Worm (Caenorhabditis elegans) whole organism, L3 larva: ENCODE measurements around the gene sra-33.

Experiments
- aly-2 ChIP-seq: fragments of 150-350 bp; optimal IDR thresholded peaks from 2 replicates; lab custom pipeline; 2014; ENCODE audit warnings: missing biosample characterization, missing genetic modification characterization
- ceh-16 ChIP-seq: sonication (generic microtip); optimal IDR thresholded peaks from 2 replicates; lab custom pipeline; 2017; ENCODE audit warnings: missing biosample characterization, missing genetic modification characterization
- ceh-28 ChIP-seq: fragments of 150-350 bp; optimal IDR thresholded peaks from 2 replicates; lab custom pipeline; 2014; ENCODE audit warnings: missing biosample characterization, missing genetic modification reagents, missing genetic modification characterization
- ceh-82 ChIP-seq: fragments of 150-350 bp; optimal IDR thresholded peaks from 2 replicates; lab custom pipeline; 2014; ENCODE audit warnings: missing biosample characterization, missing genetic modification characterization
- daf-12 ChIP-seq: fragments of 150-350 bp; optimal IDR thresholded peaks from 2 replicates; lab custom pipeline; 2014; ENCODE audit warnings: missing biosample characterization, missing genetic modification reagents, missing genetic modification characterization
- egl-27 ChIP-seq: sonication (generic microtip); optimal IDR thresholded peaks from 4 replicates; lab custom pipeline; 2017; ENCODE audit warnings: missing biosample characterization, missing genetic modification reagents, missing genetic modification characterization
- egl-5 ChIP-seq: fragments of 150-350 bp; optimal IDR thresholded peaks from 2 replicates; lab custom pipeline; 2017; ENCODE audit warnings: missing biosample characterization, missing genetic modification reagents, missing genetic modification characterization, inconsistent platforms
- elt-1 ChIP-seq: fragments of 150-350 bp; optimal IDR thresholded peaks from 2 replicates; lab custom pipeline; 2014; ENCODE audit warnings: missing biosample characterization, missing genetic modification characterization
- elt-2 ChIP-seq: sonication (generic microtip); optimal IDR thresholded peaks from 2 replicates; lab custom pipeline; 2016; ENCODE audit warnings: missing genetic modification reagents, mild to moderate bottlenecking, missing genetic modification characterization, missing compliant biosample characterization
- elt-3 ChIP-seq, 3 experiments: fragments of 150-350 bp in 1 of 3; sonication (generic microtip) in 2 of 3; optimal IDR thresholded peaks; 2 replicates in 2 of 3; 4 replicates in 1 of 3; lab custom pipeline; 2014 to 2017; ENCODE audit warnings: missing biosample characterization in 3 of 3, missing genetic modification characterization in 3 of 3
- eor-1 ChIP-seq, 2 experiments: fragments of 150-350 bp; optimal IDR thresholded peaks; 2 replicates each; lab custom pipeline; 2014 to 2018; ENCODE audit warnings: missing biosample characterization in 2 of 2, missing genetic modification characterization in 2 of 2
- fkh-10 ChIP-seq: sonication (generic microtip); optimal IDR thresholded peaks from 2 replicates; lab custom pipeline; 2017; ENCODE audit warnings: missing biosample characterization, missing genetic modification reagents, missing genetic modification characterization
- fkh-2 ChIP-seq: fragments of 150-350 bp; optimal IDR thresholded peaks from 2 replicates; lab custom pipeline; 2014; ENCODE audit warnings: missing biosample characterization, missing genetic modification reagents, missing genetic modification characterization
- fos-1 ChIP-seq: fragments of 150-350 bp; optimal IDR thresholded peaks from 2 replicates; lab custom pipeline; 2014; ENCODE audit warnings: missing biosample characterization, missing genetic modification characterization
- jun-1 ChIP-seq: fragments of 150-350 bp; optimal IDR thresholded peaks from 2 replicates; lab custom pipeline; 2014; ENCODE audit warnings: missing biosample characterization, missing genetic modification reagents, missing genetic modification characterization
- lin-15B ChIP-seq: fragments of 150-350 bp; optimal IDR thresholded peaks from 2 replicates; lab custom pipeline; 2014; ENCODE audit warnings: missing biosample characterization, missing genetic modification characterization
- lin-39 ChIP-seq: fragments of 150-350 bp; optimal IDR thresholded peaks from 2 replicates; lab custom pipeline; 2018; ENCODE audit warnings: missing biosample characterization, missing genetic modification reagents, missing genetic modification characterization
- mdl-1 ChIP-seq: fragments of 150-350 bp; optimal IDR thresholded peaks from 2 replicates; lab custom pipeline; 2014; ENCODE audit warnings: missing biosample characterization, missing genetic modification characterization
- mml-1 ChIP-seq: fragments of 150-350 bp; sonication (generic microtip); optimal IDR thresholded peaks from 3 replicates; lab custom pipeline; 2014; ENCODE audit warnings: missing biosample characterization, missing genetic modification characterization
- nfya-1 ChIP-seq: sonication (generic microtip); optimal IDR thresholded peaks from 2 replicates; lab custom pipeline; 2017; ENCODE audit warnings: missing genetic modification characterization, mild to moderate bottlenecking, missing compliant biosample characterization, antibody characterized with exemption, moderate library complexity; ENCODE audit not compliant: insufficient read depth
- nhr-11 ChIP-seq: fragments of 150-350 bp; optimal IDR thresholded peaks from 2 replicates; lab custom pipeline; 2014; ENCODE audit warnings: missing biosample characterization, missing genetic modification characterization
- nhr-12 ChIP-seq: fragments of 150-350 bp; optimal IDR thresholded peaks from 2 replicates; lab custom pipeline; 2014; ENCODE audit warnings: missing biosample characterization, missing genetic modification characterization
- nhr-23 ChIP-seq: fragments of 150-350 bp; optimal IDR thresholded peaks from 2 replicates; lab custom pipeline; 2014; ENCODE audit warnings: missing biosample characterization, missing genetic modification reagents, missing genetic modification characterization
- nhr-237 ChIP-seq: fragments of 150-350 bp; optimal IDR thresholded peaks from 2 replicates; lab custom pipeline; 2014; ENCODE audit warnings: missing biosample characterization, missing genetic modification characterization
- nhr-25 ChIP-seq: sonication (generic microtip); optimal IDR thresholded peaks from 2 replicates; lab custom pipeline; 2017; ENCODE audit warnings: missing biosample characterization, missing genetic modification characterization
- nhr-28 ChIP-seq: fragments of 150-350 bp; optimal IDR thresholded peaks from 2 replicates; lab custom pipeline; 2014; ENCODE audit warnings: missing biosample characterization, missing genetic modification characterization
- nhr-43 ChIP-seq: sonication (generic microtip); optimal IDR thresholded peaks from 2 replicates; lab custom pipeline; 2016; ENCODE audit warnings: mild to moderate bottlenecking, missing genetic modification characterization, missing compliant biosample characterization; ENCODE audit not compliant: poor library complexity, severe bottlenecking
- nhr-67 ChIP-seq: fragments of 150-350 bp; optimal IDR thresholded peaks from 2 replicates; lab custom pipeline; 2014; ENCODE audit warnings: missing biosample characterization, missing genetic modification characterization
- nhr-76 ChIP-seq: fragments of 150-350 bp; sonication (generic microtip); optimal IDR thresholded peaks from 5 replicates; lab custom pipeline; 2014; ENCODE audit warnings: missing biosample characterization, missing genetic modification characterization
- nhr-77 ChIP-seq: fragments of 150-350 bp; optimal IDR thresholded peaks from 2 replicates; lab custom pipeline; 2014; ENCODE audit warnings: missing biosample characterization, missing genetic modification characterization
- pha-4 ChIP-seq: fragments of 150-350 bp; optimal IDR thresholded peaks from 2 replicates; lab custom pipeline; 2014; ENCODE audit warnings: missing biosample characterization, missing genetic modification reagents, missing genetic modification characterization
- sea-2 ChIP-seq: fragments of 150-350 bp; sonication (generic microtip); optimal IDR thresholded peaks from 4 replicates; lab custom pipeline; 2014; ENCODE audit warnings: missing biosample characterization, missing genetic modification reagents, missing genetic modification characterization
- skn-1 ChIP-seq: fragments of 150-350 bp; optimal IDR thresholded peaks from 2 replicates; lab custom pipeline; 2014; ENCODE audit warnings: missing biosample characterization, missing genetic modification characterization
- snpc-4 ChIP-seq: fragments of 150-350 bp; optimal IDR thresholded peaks from 2 replicates; lab custom pipeline; 2014; ENCODE audit warnings: missing biosample characterization, missing genetic modification characterization
- tbx-2 ChIP-seq: sonication (generic microtip); optimal IDR thresholded peaks from 2 replicates; lab custom pipeline; 2016; ENCODE audit warnings: mild to moderate bottlenecking, missing genetic modification characterization, missing compliant biosample characterization
- unc-39 ChIP-seq: sonication (generic microtip); optimal IDR thresholded peaks from 4 replicates; lab custom pipeline; 2017; ENCODE audit warnings: missing biosample characterization, missing genetic modification characterization
- zag-1 ChIP-seq: fragments of 150-350 bp; optimal IDR thresholded peaks from 2 replicates; lab custom pipeline; 2014; ENCODE audit warnings: missing biosample characterization, missing genetic modification characterization
- ztf-11 ChIP-seq: fragments of 150-350 bp; optimal IDR thresholded peaks from 2 replicates; lab custom pipeline; 2014; ENCODE audit warnings: missing biosample characterization, missing genetic modification characterization
- ztf-4 ChIP-seq: fragments of 150-350 bp; optimal IDR thresholded peaks from 2 replicates; lab custom pipeline; 2014; ENCODE audit warnings: missing biosample characterization, missing genetic modification characterization

Gene sra-33

DNA sequence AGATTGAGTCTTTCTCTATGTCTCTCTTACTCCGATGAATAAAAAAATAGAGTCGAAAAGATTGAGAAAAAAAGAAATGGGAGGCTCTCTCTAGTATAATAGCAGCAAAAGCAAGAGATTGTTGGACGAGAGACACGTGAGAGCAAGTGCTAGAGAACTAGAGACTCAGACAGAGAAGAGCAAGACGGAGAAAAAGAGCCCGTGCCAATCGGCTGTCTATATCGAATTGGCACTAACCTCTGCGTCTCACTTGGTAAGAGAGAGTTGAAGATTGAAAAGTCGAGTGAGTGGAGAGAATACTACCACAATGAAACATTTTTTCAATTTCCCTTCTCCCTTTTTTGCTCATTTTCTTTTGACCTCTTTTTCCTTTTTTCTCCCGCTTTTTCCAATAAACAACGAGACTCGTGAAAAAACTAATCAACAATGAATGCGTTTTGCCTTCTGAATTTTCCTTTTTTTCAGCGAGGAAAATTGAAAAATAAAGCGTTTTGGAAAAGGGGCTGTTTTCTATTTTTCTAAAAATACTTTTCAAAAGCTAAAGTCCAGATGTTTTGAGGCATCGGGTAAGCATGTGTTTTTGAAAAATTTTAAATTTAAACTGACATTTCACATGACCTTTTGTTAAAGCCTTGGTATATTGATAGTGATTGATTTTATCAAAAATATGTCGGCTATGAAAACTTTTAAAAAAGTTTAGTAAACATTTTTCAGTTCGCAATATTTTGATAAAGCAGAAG, 30.3 kb downstream of the sra-33 start (continued):
- TF ChIP-seq ztf-11 (tag; lab: Kevin White, UChicago) (no peak), egl-27 (no peak)

DNA sequence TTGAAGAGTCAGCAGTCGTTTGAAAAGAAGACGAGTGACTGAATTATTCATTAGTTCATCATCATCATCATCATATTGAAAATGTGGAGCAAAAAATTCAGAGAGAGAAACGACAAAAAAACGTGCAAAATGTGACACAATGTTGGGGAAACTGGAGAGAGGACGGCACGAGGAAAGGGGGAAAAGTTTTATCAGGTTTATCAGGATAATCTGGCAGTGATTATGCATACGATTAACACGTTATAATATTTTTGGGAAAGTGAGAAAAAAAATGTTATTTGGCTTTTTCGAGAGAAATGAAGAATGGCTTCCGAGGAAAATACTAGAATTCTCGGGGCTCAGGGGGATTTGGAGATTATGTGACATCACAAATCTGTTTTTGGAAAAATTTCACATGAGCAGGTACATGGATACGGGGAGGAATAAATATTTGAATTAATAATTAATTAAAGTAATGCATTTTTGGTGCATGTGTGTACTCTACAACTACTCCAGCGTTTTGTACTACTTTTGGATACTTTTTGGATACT, 31.9 kb downstream of the sra-33 start, which contains the start of gene camt-1:
camt-1 (minus strand) TSS at position 51 of the 530 bp plus-strand sequence.
- TF ChIP-seq daf-12 (tag; lab: Kevin White, UChicago) (no peak), unc-39 (tag; lab: Kevin White, UChicago) (no peak), nhr-28 (tag; lab: Kevin White, UChicago) (no peak), ceh-82 (tag; lab: Kevin White, UChicago) (no peak), fkh-10 (GFP tag; lab: Kevin White, UChicago) (no peak), fos-1 (tag; lab: Kevin White, UChicago) (no peak)
- TF ChIP-seq, all 47 proteins: peak for 0

DNA sequence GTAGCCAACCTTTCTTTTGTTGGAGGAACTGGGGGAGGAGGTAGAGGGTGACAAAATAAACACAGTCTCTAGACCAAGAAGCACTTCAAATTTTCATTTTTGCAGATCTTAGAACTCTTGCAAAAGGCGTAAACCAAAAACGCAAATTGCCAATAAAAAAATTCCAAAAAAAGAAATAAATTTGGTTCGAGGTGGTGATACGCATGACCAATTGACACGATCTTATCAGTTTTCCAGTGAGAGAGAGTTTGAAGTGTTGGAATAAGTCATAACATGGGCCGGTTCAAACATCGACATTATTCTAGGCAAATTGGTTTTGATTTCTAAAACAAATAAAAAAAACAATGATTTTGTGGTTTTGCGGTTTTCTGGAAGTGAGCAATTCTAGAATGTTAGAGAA, 41.2 kb downstream of the sra-33 start:
- TF ChIP-seq elt-2 (tag; lab: Kevin White, UChicago) (peak; percentile 59), nhr-25 (tag; lab: Kevin White, UChicago) (no peak), skn-1 (tag; lab: Kevin White, UChicago) (no peak), mdl-1 (no peak), nhr-23 (no peak)

DNA sequence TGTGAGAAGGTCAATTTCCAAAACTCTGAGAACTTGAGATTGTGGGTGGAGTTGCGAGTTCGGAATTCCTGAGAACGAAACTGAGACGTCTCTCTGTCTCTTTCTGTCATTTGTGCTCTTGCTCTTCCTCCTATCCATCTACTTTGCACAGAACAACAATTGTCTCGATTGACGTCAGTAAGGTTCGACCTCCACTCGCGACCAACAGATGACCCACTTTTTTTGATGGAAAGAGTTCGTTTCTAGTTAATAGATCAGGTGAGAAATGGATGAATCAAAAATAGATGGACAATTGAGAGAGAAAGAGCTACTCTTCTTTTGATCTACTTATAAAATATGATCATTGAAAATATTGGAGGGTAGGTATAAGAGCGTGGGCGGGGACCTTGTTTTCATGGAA, 42.5 kb downstream of the sra-33 start:
- TF ChIP-seq elt-2 (tag; lab: Kevin White, UChicago), result no peak
- no peak for TF ChIP-seq elt-3 (tag; optimal IDR thresholded peaks at IDR 0.05; lab: Kevin White, UChicago)
- TF ChIP-seq egl-27, result no peak
- TF ChIP-seq ceh-82 (tag; lab: Kevin White, UChicago), result no peak
- no peak for TF ChIP-seq nhr-12 (tag; lab: Kevin White, UChicago)
- peak; percentile 19 for TF ChIP-seq nfya-1 (tag; lab: Kevin White, UChicago)
- no peak for TF ChIP-seq nhr-11 (tag; lab: Kevin White, UChicago)
- no peak for TF ChIP-seq fkh-10 (GFP tag; lab: Kevin White, UChicago)
- peak; percentile 31 for TF ChIP-seq lin-39
- no peak for TF ChIP-seq nhr-237 (tag; lab: Kevin White, UChicago)
- no peak for TF ChIP-seq tbx-2 (tag; lab: Kevin White, UChicago)
- no peak for TF ChIP-seq nhr-25 (tag; lab: Kevin White, UChicago)
- TF ChIP-seq jun-1 (tag; lab: Kevin White, UChicago), result no peak
- TF ChIP-seq pha-4 (tag; lab: Kevin White, UChicago), result no peak

DNA sequence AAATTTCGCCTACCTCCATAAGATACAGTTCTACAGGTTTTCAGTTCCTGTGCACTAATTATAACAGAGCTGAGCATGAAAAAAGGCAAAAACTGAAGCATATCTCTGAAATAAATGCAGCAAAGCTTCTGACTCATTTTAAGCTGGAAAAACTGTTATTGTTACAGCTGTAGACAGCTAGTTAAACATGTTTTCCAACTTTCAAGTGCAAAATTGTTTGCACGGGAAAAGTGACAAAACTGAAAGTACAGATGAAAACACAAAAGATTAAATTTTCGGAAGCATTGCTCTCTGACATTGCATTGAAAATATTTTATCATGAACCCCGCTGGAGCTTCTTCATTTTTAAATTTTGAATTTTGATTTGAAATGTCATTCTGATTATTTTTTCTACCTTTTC, 46.3 kb downstream of the sra-33 start, which contains the start of gene T05C1.5:
T05C1.5 (minus strand) TSS at position 101 of the 400 bp plus-strand sequence.
- no peak for TF ChIP-seq nhr-76 (tag; lab: Kevin White, UChicago)
- TF ChIP-seq ceh-16 (tag; lab: Kevin White, UChicago), result no peak
- no peak for TF ChIP-seq fkh-2 (tag; lab: Kevin White, UChicago)
- TF ChIP-seq nfya-1 (tag; lab: Kevin White, UChicago), result no peak
- no peak for TF ChIP-seq elt-1 (tag; lab: Kevin White, UChicago)
- no peak for TF ChIP-seq elt-2 (tag; lab: Kevin White, UChicago)
- no peak for TF ChIP-seq ztf-4
- no peak for TF ChIP-seq skn-1 (tag; lab: Kevin White, UChicago)
- no peak for TF ChIP-seq ceh-28 (tag; lab: Kevin White, UChicago)
- TF ChIP-seq nhr-67, result no peak
- no peak for TF ChIP-seq mdl-1

DNA sequence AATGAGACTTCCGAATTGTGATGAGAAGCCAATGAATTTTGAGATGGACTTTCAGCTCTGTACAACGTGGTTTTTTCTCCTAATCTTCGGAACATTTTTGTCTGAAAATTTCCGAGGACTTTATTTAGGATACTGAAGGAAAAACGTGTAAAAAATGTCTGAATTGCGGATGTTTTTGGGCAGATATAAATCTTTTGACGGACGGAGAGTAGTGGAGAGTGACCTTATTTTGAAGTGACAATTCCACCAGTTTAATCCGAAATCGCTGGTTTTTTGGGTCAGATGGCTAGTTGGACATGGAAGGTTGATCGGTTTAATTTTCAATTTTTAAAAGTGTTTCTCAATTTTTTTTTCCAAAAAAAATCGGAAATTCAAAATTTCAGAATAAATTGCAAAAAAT, 47.8 kb downstream of the sra-33 start, which contains the start of gene T05C1.3:
T05C1.3 (minus strand) TSS at position 101 of the 400 bp plus-strand sequence.
- TF ChIP-seq sea-2, result no peak
- TF ChIP-seq nhr-237 (tag; lab: Kevin White, UChicago), result no peak
- no peak for TF ChIP-seq egl-5 (tag; lab: Kevin White, UChicago)
- TF ChIP-seq zag-1 (tag; lab: Kevin White, UChicago), result no peak
- TF ChIP-seq unc-39 (tag; lab: Kevin White, UChicago), result no peak
- no peak for TF ChIP-seq nhr-43
- no peak for TF ChIP-seq nhr-12 (tag; lab: Kevin White, UChicago)
- no peak for TF ChIP-seq mml-1
- no peak for TF ChIP-seq egl-27
- no peak for TF ChIP-seq nhr-77 (tag; lab: Kevin White, UChicago)
- TF ChIP-seq snpc-4, result no peak
- TF ChIP-seq lin-15B (tag; lab: Kevin White, UChicago), result no peak
- TF ChIP-seq aly-2 (tag; lab: Kevin White, UChicago), result no peak
- TF ChIP-seq ceh-82 (tag; lab: Kevin White, UChicago), result no peak
- no peak for TF ChIP-seq elt-3 (tag; optimal IDR thresholded peaks at IDR 0.05; lab: Kevin White, UChicago)
- no peak for TF ChIP-seq nhr-76 (tag; lab: Kevin White, UChicago)
- no peak for TF ChIP-seq nhr-25 (tag; lab: Kevin White, UChicago)
- no peak for TF ChIP-seq eor-1 (tag; optimal IDR thresholded peaks at IDR 0.05; lab: Kevin White, UChicago)
- no peak for TF ChIP-seq lin-39
